Worm (Caenorhabditis elegans) whole organism, early embryonic: ENCODE data around the gene npr-15.
"Not testable (repeated sequence)": the region's sequence is repeated elsewhere in the genome, so short reads cannot be mapped to it uniquely, and the experiment has no call there.

ENCODE experiments used
- B0310.2 ChIP-seq: sonication (generic microtip); optimal IDR thresholded peaks from 2 replicates; lab custom pipeline; 2016; ENCODE audit warnings: mild to moderate bottlenecking, missing genetic modification characterization, missing compliant biosample characterization
- ama-1 ChIP-seq: fragments of 150-350 bp; optimal IDR thresholded peaks from 2 replicates; lab custom pipeline; 2014
- ceh-13 ChIP-seq: fragments of 200-800 bp; sonication (Bioruptor generic); optimal IDR thresholded peaks from 2 replicates; lab custom pipeline; 2018; ENCODE audit warnings: mild to moderate bottlenecking, missing genetic modification characterization, missing compliant biosample characterization
- ceh-36 ChIP-seq: sonication (generic microtip); optimal IDR thresholded peaks from 2 replicates; lab custom pipeline; 2016; ENCODE audit warnings: missing genetic modification characterization, inconsistent platforms, missing compliant biosample characterization
- ets-7 ChIP-seq: sonication (generic microtip); optimal IDR thresholded peaks from 2 replicates; lab custom pipeline; 2016; ENCODE audit warnings: missing genotype, missing genetic modification characterization, missing compliant biosample characterization
- flt-1 ChIP-seq: fragments of 200-800 bp; sonication (Bioruptor generic); IDR thresholded peaks from 2 replicates; pipeline ENCODE4 v1.3.6; 2022; ENCODE audit warnings: missing genetic modification characterization, missing compliant biosample characterization
- hmg-4 ChIP-seq: fragments of 200-800 bp; sonication (Bioruptor generic); optimal IDR thresholded peaks from 2 replicates; lab custom pipeline; 2018; ENCODE audit warnings: mild to moderate bottlenecking, missing genetic modification characterization, missing compliant biosample characterization
- scrt-1 ChIP-seq: fragments of 200-800 bp; sonication (Bioruptor generic); IDR thresholded peaks from 2 replicates; pipeline ENCODE4 v1.3.6; 2022; ENCODE audit warnings: missing genetic modification characterization, missing compliant biosample characterization
- sea-1 ChIP-seq: fragments of 200-800 bp; sonication (Bioruptor generic); conservative IDR thresholded peaks from 2 replicates; pipeline ENCODE4 v1.3.6; 2022; ENCODE audit warnings: missing genetic modification characterization, missing compliant biosample characterization
- tbx-11 ChIP-seq: fragments of 200-800 bp; sonication (Bioruptor generic); IDR thresholded peaks from 2 replicates; pipeline ENCODE4 v1.3.6; 2022; ENCODE audit warnings: missing genetic modification characterization, missing compliant biosample characterization
- tbx-37 ChIP-seq: fragments of 200-800 bp; sonication (Bioruptor generic); conservative IDR thresholded peaks from 2 replicates; pipeline ENCODE4 v1.3.6; 2022; ENCODE audit warnings: missing genetic modification reagents, missing genetic modification characterization, missing compliant biosample characterization

- not testable (repeated sequence) for TF ChIP-seq ama-1 (lab: Kevin White, UChicago); flt-1; tbx-11 (GFP tag; lab: Robert Waterston, UW); hmg-4; tbx-37 (GFP tag; lab: Robert Waterston, UW); ceh-36 (tag; lab: Kevin White, UChicago); sea-1 (GFP tag; lab: Robert Waterston, UW); B0310.2 (tag; lab: Kevin White, UChicago); ceh-13 (GFP tag; lab: Kevin White, UChicago); ets-7 (tag; lab: Kevin White, UChicago)
- TF ChIP-seq scrt-1 (GFP tag; lab: Robert Waterston, UW) = peak; percentile 67; the same call in 1 of the 2 replicates
Observed at ce11 chrIII:3697181-3697580, 2.7 kb upstream of the npr-15 start.
